Fruit fly (Drosophila melanogaster) whole organism, embryonic: ENCODE measurements around the gene Ser7.

Experiments used
- Atf-2 ChIP-seq: fragments of 200-800 bp; sonication (Bioruptor generic); optimal IDR thresholded peaks from 2 replicates; lab custom pipeline; 2016; ENCODE audit warnings: missing biosample characterization, missing genetic modification characterization
- Blimp-1 ChIP-seq: fragments of 200-800 bp; sonication (Bioruptor generic); optimal IDR thresholded peaks from 3 replicates; lab custom pipeline; 2018; ENCODE audit warnings: missing biosample characterization, missing genetic modification characterization, mild to moderate bottlenecking, moderate library complexity, missing genetic modification reagents
- CG11560 ChIP-seq: fragments of 200-800 bp; sonication (Bioruptor generic); IDR thresholded peaks from 3 replicates; pipeline ENCODE4 v1.3.6; 2022; ENCODE audit warnings: missing biosample characterization, missing genetic modification characterization
- CG11695 ChIP-seq: fragments of 200-800 bp; sonication (Bioruptor generic); IDR thresholded peaks from 3 replicates; pipeline ENCODE4 v1.3.6; 2022; ENCODE audit warnings: missing biosample characterization, missing genetic modification characterization
- CG11696 ChIP-seq: fragments of 200-800 bp; sonication (Bioruptor generic); IDR thresholded peaks from 2 replicates; pipeline ENCODE4 v1.3.6; 2022; ENCODE audit warnings: missing biosample characterization, missing genetic modification characterization
- CG12769 ChIP-seq: fragments of 200-800 bp; sonication (Bioruptor generic); optimal IDR thresholded peaks from 2 replicates; lab custom pipeline; 2019; ENCODE audit warnings: missing biosample characterization, mild to moderate bottlenecking, missing genetic modification characterization, moderate library complexity
- CG17829 ChIP-seq: fragments of 200-800 bp; optimal IDR thresholded peaks from 2 replicates; lab custom pipeline; 2019; ENCODE audit warnings: missing biosample characterization, mild to moderate bottlenecking, missing genetic modification characterization, moderate library complexity
- CG17912 ChIP-seq: fragments of 200-800 bp; sonication (Bioruptor generic); optimal IDR thresholded peaks from 2 replicates; lab custom pipeline; 2018; ENCODE audit warnings: missing biosample characterization, mild to moderate bottlenecking, missing genetic modification characterization
- CG2116 ChIP-seq: fragments of 200-800 bp; sonication (Bioruptor generic); optimal IDR thresholded peaks from 3 replicates; lab custom pipeline; 2018; ENCODE audit warnings: missing biosample characterization, mild to moderate bottlenecking, missing genetic modification characterization
- CG2129 ChIP-seq: fragments of 200-800 bp; sonication (Bioruptor generic); IDR thresholded peaks from 2 replicates; pipeline ENCODE4 v1.3.6; 2022; ENCODE audit warnings: missing biosample characterization, missing genetic modification characterization; ENCODE audit not compliant: partially characterized antibody
- CG2712 ChIP-seq: fragments of 200-800 bp; optimal IDR thresholded peaks from 3 replicates; lab custom pipeline; 2019; ENCODE audit warnings: missing biosample characterization, mild to moderate bottlenecking, missing genetic modification characterization, moderate library complexity
- CG34376 ChIP-seq: fragments of 200-800 bp; sonication (Bioruptor generic); optimal IDR thresholded peaks from 2 replicates; lab custom pipeline; 2018; ENCODE audit warnings: missing biosample characterization, mild to moderate bottlenecking, missing genetic modification characterization
- CG42726 ChIP-seq: fragments of 200-800 bp; sonication (Bioruptor generic); IDR thresholded peaks from 2 replicates; pipeline ENCODE4 v1.3.6; 2022; ENCODE audit warnings: missing biosample characterization, missing genetic modification characterization; ENCODE audit not compliant: partially characterized antibody
- CG6654 ChIP-seq: fragments of 200-800 bp; sonication (Bioruptor generic); optimal IDR thresholded peaks from 2 replicates; lab custom pipeline; 2017; ENCODE audit warnings: missing biosample characterization, mild to moderate bottlenecking, missing genetic modification characterization
- D19B ChIP-seq: fragments of 200-800 bp; sonication (Bioruptor generic); optimal IDR thresholded peaks from 2 replicates; lab custom pipeline; 2017; ENCODE audit warnings: missing biosample characterization, mild to moderate bottlenecking, missing genetic modification characterization
- Deaf1 ChIP-seq: fragments of 200-800 bp; optimal IDR thresholded peaks from 3 replicates; lab custom pipeline; 2019; ENCODE audit warnings: missing biosample characterization, mild to moderate bottlenecking, missing genetic modification characterization, moderate library complexity
- GATAe ChIP-seq: fragments of 200-800 bp; sonication (Bioruptor generic); conservative IDR thresholded peaks from 2 replicates; pipeline ENCODE4 v1.3.6; 2022; ENCODE audit warnings: missing biosample characterization, missing genetic modification characterization
- HLH54F ChIP-seq: fragments of 200-800 bp; sonication (Bioruptor generic); optimal IDR thresholded peaks from 3 replicates; lab custom pipeline; 2016; ENCODE audit warnings: missing biosample characterization, missing genetic modification characterization
- Hey ChIP-seq: fragments of 200-800 bp; sonication (Bioruptor generic); optimal IDR thresholded peaks from 3 replicates; lab custom pipeline; 2018; ENCODE audit warnings: missing biosample characterization, mild to moderate bottlenecking, missing genetic modification characterization
- Hr78 ChIP-seq, 2 experiments: fragments of 200-800 bp in 1 of 2; fragments of >200 bp in 1 of 2; sonication (Bioruptor generic) in 1 of 2; optimal IDR thresholded peaks; 2 replicates each; lab custom pipeline; 2017 to 2019; ENCODE audit warnings: missing biosample characterization in 2 of 2, missing genetic modification characterization in 2 of 2, mild to moderate bottlenecking in 1 of 2, moderate library complexity in 1 of 2
- Jarid2 ChIP-seq: fragments of 200-800 bp; sonication (Bioruptor generic); optimal IDR thresholded peaks from 3 replicates; lab custom pipeline; 2017; ENCODE audit warnings: mild to moderate bottlenecking, missing biosample characterization, missing genetic modification reagents, missing genetic modification characterization
- Med ChIP-seq: fragments of 200-800 bp; sonication (Bioruptor generic); peaks from one replicate; lab custom pipeline; 2016; ENCODE audit warnings: missing biosample characterization, missing genetic modification characterization, mild to moderate bottlenecking, inconsistent platforms, moderate library complexity
- Mes4 ChIP-seq: fragments of 200-800 bp; sonication (Bioruptor generic); optimal IDR thresholded peaks from 2 replicates; lab custom pipeline; 2016; ENCODE audit warnings: missing biosample characterization, missing genetic modification characterization
- Pdp1 ChIP-seq, 2 experiments: fragments of 200-800 bp; sonication (Bioruptor generic); optimal IDR thresholded peaks; 3 replicates each; lab custom pipeline; 2016; ENCODE audit warnings: missing biosample characterization in 2 of 2, missing genetic modification characterization in 2 of 2, mild to moderate bottlenecking in 1 of 2, moderate library complexity in 1 of 2
- Trl ChIP-seq, 3 experiments: fragments of >200 bp in 2 of 3; fragments of 200-800 bp in 1 of 3; sonication (Bioruptor generic) in 1 of 3; optimal IDR thresholded peaks; 2 replicates in 1 of 3; 3 replicates in 2 of 3; lab custom pipeline; 2016 to 2017; ENCODE audit warnings: missing biosample characterization in 1 of 3, missing genetic modification characterization in 1 of 3
- Vsx1 ChIP-seq: fragments of 200-800 bp; sonication (Bioruptor generic); optimal IDR thresholded peaks from 2 replicates; lab custom pipeline; 2017; ENCODE audit warnings: missing biosample characterization, mild to moderate bottlenecking, missing genetic modification characterization, missing genetic modification reagents
- abd-A ChIP-seq: fragments of 200-800 bp; sonication (Bioruptor generic); optimal IDR thresholded peaks from 3 replicates; lab custom pipeline; 2019; ENCODE audit warnings: missing biosample characterization, mild to moderate bottlenecking, missing genetic modification characterization, moderate library complexity
- bigmax ChIP-seq: fragments of 200-800 bp; sonication (Bioruptor generic); optimal IDR thresholded peaks from 2 replicates; lab custom pipeline; 2018; ENCODE audit warnings: missing biosample characterization, mild to moderate bottlenecking, missing genetic modification characterization
- chinmo ChIP-seq: fragments of 200-800 bp; sonication (Bioruptor generic); IDR thresholded peaks from 4 replicates; pipeline ENCODE4 v1.3.6; 2022; ENCODE audit warnings: missing biosample characterization, missing genetic modification characterization; ENCODE audit not compliant: partially characterized antibody
- crol ChIP-seq: fragments of 200-800 bp; sonication (Bioruptor generic); IDR thresholded peaks from 2 replicates; pipeline ENCODE4 v1.3.6; 2022; ENCODE audit warnings: missing biosample characterization, missing genetic modification characterization
- ftz-f1 ChIP-seq: fragments of 200-800 bp; sonication (Bioruptor generic); optimal IDR thresholded peaks from 2 replicates; lab custom pipeline; 2016; ENCODE audit warnings: missing biosample characterization, missing genetic modification characterization
- knrl ChIP-seq: fragments of 200-800 bp; sonication (Bioruptor generic); IDR thresholded peaks from 3 replicates; pipeline ENCODE4 v1.3.6; 2022; ENCODE audit warnings: missing biosample characterization, missing genetic modification characterization; ENCODE audit not compliant: partially characterized antibody
- nom ChIP-seq: fragments of 200-800 bp; sonication (Bioruptor generic); optimal IDR thresholded peaks from 2 replicates; lab custom pipeline; 2017; ENCODE audit warnings: missing biosample characterization, missing genetic modification characterization, mild to moderate bottlenecking, moderate library complexity, missing genetic modification reagents
- pho ChIP-seq: fragments of 200-800 bp; sonication (Bioruptor generic); optimal IDR thresholded peaks from 2 replicates; lab custom pipeline; 2016; ENCODE audit warnings: missing biosample characterization, missing genetic modification characterization
- row ChIP-seq: fragments of 200-800 bp; sonication (Bioruptor generic); IDR thresholded peaks from 3 replicates; pipeline ENCODE4 v1.3.6; 2022; ENCODE audit warnings: missing biosample characterization, missing genetic modification characterization
- sc ChIP-seq, 3 experiments: fragments of >200 bp in 2 of 3; fragments of 200-800 bp in 1 of 3; sonication (Bioruptor generic) in 1 of 3; optimal IDR thresholded peaks; 2 replicates in 2 of 3; 3 replicates in 1 of 3; lab custom pipeline; 2017; ENCODE audit warnings: mild to moderate bottlenecking in 1 of 3, missing biosample characterization in 1 of 3, missing genetic modification characterization in 1 of 3, missing genetic modification reagents in 1 of 3
- schlank ChIP-seq: fragments of 200-800 bp; sonication (Bioruptor generic); optimal IDR thresholded peaks from 2 replicates; lab custom pipeline; 2018; ENCODE audit warnings: missing biosample characterization, mild to moderate bottlenecking, missing genetic modification characterization
- so ChIP-seq: fragments of 200-800 bp; sonication (Bioruptor generic); IDR thresholded peaks from 3 replicates; pipeline ENCODE4 v1.3.6; 2022; ENCODE audit warnings: missing biosample characterization, missing genetic modification characterization
- vvl ChIP-seq: fragments of 200-800 bp; sonication (Bioruptor generic); IDR thresholded peaks from 2 replicates; pipeline ENCODE4 v1.3.6; 2022; ENCODE audit warnings: missing biosample characterization, missing genetic modification characterization
- wdn ChIP-seq: fragments of 200-800 bp; sonication (Bioruptor generic); IDR thresholded peaks from 2 replicates; pipeline ENCODE4 v1.3.6; 2022; ENCODE audit warnings: missing biosample characterization, missing genetic modification characterization
- zfh2 ChIP-seq: fragments of 200-800 bp; sonication (Bioruptor generic); optimal IDR thresholded peaks from 2 replicates; lab custom pipeline; 2016; ENCODE audit warnings: missing biosample characterization, missing genetic modification characterization

The Ser7 gene

DNA sequence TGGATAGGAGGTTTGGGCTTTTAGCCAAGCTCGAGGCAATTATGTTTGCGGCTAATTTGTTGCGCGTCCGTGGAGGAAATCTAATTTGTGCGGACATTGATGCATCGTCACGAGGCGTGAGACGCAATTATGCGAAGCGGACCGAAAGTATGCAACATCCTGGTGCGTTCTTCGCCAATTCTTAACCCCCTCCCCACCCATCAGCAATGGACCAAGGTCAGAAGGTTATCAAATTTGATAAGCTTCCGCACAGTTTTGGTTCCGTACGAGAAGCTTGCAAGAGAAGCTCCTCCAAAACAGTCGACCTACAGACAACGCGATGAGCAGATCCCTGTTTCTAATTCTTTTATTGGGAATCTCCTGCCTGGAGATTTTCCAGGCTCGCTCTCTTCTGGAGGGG, 13.1 kb downstream of the Ser7 start, which contains the start of gene CG1468:
CG1468 (plus strand) TSS at position 298 of the 400 bp plus-strand sequence.
- 0 out of 4 replicates have a peak, but pooled peaks have one; percentile 15 for TF ChIP-seq chinmo (GFP tag; lab: Robert Waterston, UW)
- TF ChIP-seq CG34376: peak; percentile 4
- TF ChIP-seq wdn: no peak
- TF ChIP-seq knrl (GFP tag; lab: Robert Waterston, UW): no peak
- no peak for TF ChIP-seq sc (optimal IDR thresholded peaks at IDR 0.05; lab: Kevin White, UChicago)
- TF ChIP-seq sc (GFP tag; optimal IDR thresholded peaks at IDR 0.05; lab: Kevin White, UChicago): no peak
- TF ChIP-seq crol (GFP tag; lab: Robert Waterston, UW): peak; percentile 42; the same call in 1 of the 2 replicates
- no peak for TF ChIP-seq zfh2 (GFP tag; lab: Kevin White, UChicago)
- no peak for TF ChIP-seq CG17912 (GFP tag; lab: Kevin White, UChicago)
- peak; percentile 24 for TF ChIP-seq Med (GFP tag; lab: Kevin White, UChicago)
- no peak for TF ChIP-seq HLH54F (GFP tag; lab: Kevin White, UChicago)
- no peak for TF ChIP-seq CG11560 (tag; lab: Robert Waterston, UW)
- no peak for TF ChIP-seq CG2129 (GFP tag; lab: Robert Waterston, UW)
- TF ChIP-seq ftz-f1 (GFP tag; lab: Kevin White, UChicago): peak; percentile 76
- no peak for TF ChIP-seq pho (GFP tag; lab: Kevin White, UChicago)
- TF ChIP-seq Hr78 (GFP tag; optimal IDR thresholded peaks at IDR 0.05; lab: Kevin White, UChicago): peak in 1 of 2 experiments; percentile 53
- TF ChIP-seq Vsx1 (GFP tag; lab: Kevin White, UChicago): no peak

- TF ChIP-seq CG2116 (GFP tag; lab: Kevin White, UChicago): no peak
- TF ChIP-seq abd-A: no peak
- no peak for TF ChIP-seq CG42726 (GFP tag; lab: Robert Waterston, UW)
Observed at dm6 chrX:9879570-9879969, 14.5 kb downstream of the Ser7 start, which contains the start of gene CG9686. CG9686 (plus strand) TSS chrX:9879870.

dm6 chrX:9881746-9882145, 16.7 kb downstream of the Ser7 start, which contains the start of gene CG9689:
CG9689 (plus strand) TSS chrX:9881953.
- TF ChIP-seq CG11696 (GFP tag; lab: Robert Waterston, UW) (no peak), Trl (optimal IDR thresholded peaks at IDR 0.05; lab: Kevin White, UChicago) (peak in 1 of 2 experiments; percentile 8), Trl (GFP tag; optimal IDR thresholded peaks at IDR 0.05; lab: Kevin White, UChicago) (no peak), chinmo (GFP tag; lab: Robert Waterston, UW) (peak; percentile 56; the same call in 1 of the 4 replicates), Deaf1 (tag; lab: Kevin White, UChicago) (peak; percentile 57)

DNA sequence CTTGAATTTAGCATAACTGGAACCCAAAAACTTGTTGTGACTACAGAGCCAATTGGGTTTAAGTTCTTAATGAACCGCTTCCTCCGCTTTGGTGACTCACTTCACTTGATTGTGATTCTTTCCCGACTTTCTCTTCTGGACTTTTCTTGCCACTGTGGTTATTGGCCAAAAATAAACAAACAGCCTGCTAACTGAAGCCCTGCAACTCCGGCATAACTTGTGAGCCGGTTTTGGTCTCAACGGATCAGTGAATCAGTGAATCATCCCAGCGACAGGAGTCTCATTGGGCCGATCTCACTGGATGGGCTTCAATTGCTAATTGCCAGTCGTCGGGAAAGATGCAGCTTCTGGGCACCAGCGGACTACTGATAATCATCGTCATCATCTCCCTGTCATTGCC, 17.9 kb downstream of the Ser7 start:
- TF ChIP-seq Hey (tag; lab: Kevin White, UChicago) (no peak), CG6654 (GFP tag; lab: Kevin White, UChicago) (no peak)
- TF ChIP-seq, all 482 proteins: peak for 0

DNA sequence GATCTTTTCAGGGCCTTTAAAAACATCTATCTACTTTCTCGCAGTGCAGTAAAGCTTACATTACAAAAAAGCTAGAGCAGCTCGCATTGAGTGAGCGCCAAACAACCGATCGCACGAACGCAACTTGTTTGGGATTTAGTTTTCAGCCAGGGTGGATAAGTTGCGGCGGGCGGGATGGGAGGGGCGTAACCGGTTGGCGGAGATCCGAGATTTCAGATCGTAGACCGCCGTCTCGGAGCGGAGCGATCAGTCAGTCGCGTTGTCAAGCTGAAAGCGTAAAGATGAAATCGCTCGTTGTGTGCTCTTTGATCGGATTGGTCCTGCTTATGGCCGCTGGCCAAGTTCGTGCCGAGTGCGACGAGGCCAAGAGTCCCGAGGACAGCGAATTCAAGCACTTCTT, 19.2 kb downstream of the Ser7 start, which contains the start of gene CG9691:
CG9691 (plus strand) TSS at position 222 of the 400 bp plus-strand sequence.
- TF ChIP-seq Jarid2 (peak; percentile 63), vvl (GFP tag; lab: Robert Waterston, UW) (0 out of 2 replicates have a peak, but pooled peaks have one; percentile 10), Pdp1 (GFP tag; optimal IDR thresholded peaks at IDR 0.05; lab: Kevin White, UChicago) (no peak), CG2712 (tag; lab: Kevin White, UChicago) (peak; percentile 2), bigmax (GFP tag; lab: Kevin White, UChicago) (no peak), CG11695 (GFP tag; lab: Robert Waterston, UW) (no peak), so (GFP tag; lab: Robert Waterston, UW) (0 out of 3 replicates have a peak, but pooled peaks have one; percentile 15), Mes4 (GFP tag; lab: Kevin White, UChicago) (no peak), CG17829 (tag; lab: Kevin White, UChicago) (no peak), schlank (tag; lab: Kevin White, UChicago) (no peak), Deaf1 (tag; lab: Kevin White, UChicago) (peak; percentile 83), GATAe (GFP tag; lab: Robert Waterston, UW) (no peak), nom (peak; percentile 62), D19B (no peak), row (peak; percentile 27; the same call in 1 of the 3 replicates), CG12769 (peak; percentile 28), Atf-2 (no peak), Blimp-1 (GFP tag; lab: Kevin White, UChicago) (peak; percentile 22)
